Worm (Caenorhabditis elegans) whole organism, young adult: ENCODE data around the gene rfc-1.

ENCODE experiments used
- B0035.1 ChIP-seq: sonication (generic microtip); optimal IDR thresholded peaks from 2 replicates; lab custom pipeline; 2016; ENCODE audit warnings: missing genetic modification characterization, mild to moderate bottlenecking, missing compliant biosample characterization, missing genotype, missing genetic modification reagents
- B0261.1 ChIP-seq: sonication (generic microtip); optimal IDR thresholded peaks from 2 replicates; lab custom pipeline; 2016; ENCODE audit warnings: mild to moderate bottlenecking, missing genetic modification characterization, moderate library complexity, missing compliant biosample characterization
- C17E4.6 ChIP-seq: fragments of 200-800 bp; sonication (Bioruptor generic); IDR thresholded peaks from 2 replicates; pipeline ENCODE4 v1.3.6; 2022; ENCODE audit warnings: missing genetic modification reagents, missing genetic modification characterization, missing compliant biosample characterization
- F22D6.2 ChIP-seq: sonication (generic microtip); optimal IDR thresholded peaks from 2 replicates; lab custom pipeline; 2016; ENCODE audit warnings: mild to moderate bottlenecking, missing genetic modification characterization, missing compliant biosample characterization
- F23B12.7 ChIP-seq: sonication (generic microtip); optimal IDR thresholded peaks from 2 replicates; lab custom pipeline; 2017; ENCODE audit warnings: missing genetic modification characterization, mild to moderate bottlenecking, missing compliant biosample characterization, antibody characterized with exemption, moderate library complexity; ENCODE audit not compliant: insufficient read depth
- F49E8.2 ChIP-seq: sonication (generic microtip); optimal IDR thresholded peaks from 3 replicates; lab custom pipeline; 2017; ENCODE audit warnings: missing genetic modification characterization, mild to moderate bottlenecking, missing compliant biosample characterization, antibody characterized with exemption, moderate library complexity; ENCODE audit not compliant: insufficient read depth
- F52B5.7 ChIP-seq: sonication (generic microtip); optimal IDR thresholded peaks from 2 replicates; lab custom pipeline; 2016; ENCODE audit warnings: mild to moderate bottlenecking, missing genetic modification characterization, missing compliant biosample characterization
- Y95B8A.8 ChIP-seq: fragments of 200-800 bp; sonication (Bioruptor generic); IDR thresholded peaks from 2 replicates; pipeline ENCODE4 v1.3.6; 2022; ENCODE audit warnings: missing genetic modification reagents, missing genetic modification characterization, missing compliant biosample characterization
- atf-7 ChIP-seq: sonication (generic microtip); optimal IDR thresholded peaks from 2 replicates; lab custom pipeline; 2017; ENCODE audit warnings: mild to moderate bottlenecking, missing genetic modification characterization, missing compliant biosample characterization
- attf-3 ChIP-seq: fragments of 200-800 bp; sonication (Bioruptor generic); conservative IDR thresholded peaks from 2 replicates; pipeline ENCODE4 v1.3.6; 2022; ENCODE audit warnings: missing genetic modification reagents, missing genetic modification characterization, missing compliant biosample characterization
- attf-6 ChIP-seq: fragments of 200-800 bp; sonication (Bioruptor generic); IDR thresholded peaks from 2 replicates; pipeline ENCODE4 v1.3.6; 2022; ENCODE audit warnings: missing genetic modification reagents, missing genetic modification characterization, missing compliant biosample characterization
- ccch-3 ChIP-seq: fragments of 200-800 bp; sonication (Bioruptor generic); optimal IDR thresholded peaks from 2 replicates; lab custom pipeline; 2018; ENCODE audit warnings: mild to moderate bottlenecking, missing genetic modification characterization, missing compliant biosample characterization
- cebp-1 ChIP-seq, 2 experiments: fragments of 200-800 bp in 1 of 2; sonication (Bioruptor generic) in 1 of 2; sonication (generic microtip) in 1 of 2; IDR thresholded peaks in 1 of 2; optimal IDR thresholded peaks in 1 of 2; 2 replicates each; pipeline versions ENCODE4 v1.3.6 to Lab custom; 2017 to 2022; ENCODE audit warnings: missing compliant biosample characterization in 2 of 2, missing genetic modification characterization in 2 of 2, mild to moderate bottlenecking in 1 of 2, missing genetic modification reagents in 1 of 2, moderate library complexity in 1 of 2
- cebp-2 ChIP-seq: fragments of 200-800 bp; sonication (Bioruptor generic); IDR thresholded peaks from 2 replicates; pipeline ENCODE4 v1.3.6; 2022; ENCODE audit warnings: missing genetic modification characterization, missing compliant biosample characterization
- ceh-100 ChIP-seq: fragments of 200-800 bp; sonication (Bioruptor generic); IDR thresholded peaks from 2 replicates; pipeline ENCODE4 v1.3.6; 2022; ENCODE audit warnings: missing genetic modification reagents, missing genetic modification characterization, missing compliant biosample characterization
- ceh-58 ChIP-seq: fragments of 200-800 bp; sonication (Bioruptor generic); IDR thresholded peaks from 2 replicates; pipeline ENCODE4 v1.3.6; 2022; ENCODE audit warnings: missing genetic modification characterization, missing compliant biosample characterization
- ceh-91 ChIP-seq: fragments of 200-800 bp; sonication (Bioruptor generic); IDR thresholded peaks from 2 replicates; pipeline ENCODE4 v1.3.6; 2022; ENCODE audit warnings: missing genetic modification reagents, missing genetic modification characterization, missing compliant biosample characterization
- dox-1 ChIP-seq: fragments of 200-800 bp; sonication (Bioruptor generic); IDR thresholded peaks from 2 replicates; pipeline ENCODE4 v1.3.6; 2022; ENCODE audit warnings: missing genetic modification reagents, missing genetic modification characterization, missing compliant biosample characterization
- dpff-1 ChIP-seq: sonication (generic microtip); optimal IDR thresholded peaks from 2 replicates; lab custom pipeline; 2017; ENCODE audit warnings: mild to moderate bottlenecking, missing genetic modification characterization, missing compliant biosample characterization
- dpl-1 ChIP-seq: fragments of 150-350 bp; optimal IDR thresholded peaks from 2 replicates; lab custom pipeline; 2014; ENCODE audit warnings: missing biosample characterization, missing genetic modification reagents, missing genetic modification characterization
- egl-18 ChIP-seq: fragments of 200-800 bp; sonication (Bioruptor generic); IDR thresholded peaks from 2 replicates; pipeline ENCODE4 v1.3.6; 2022; ENCODE audit warnings: missing genetic modification reagents, missing genetic modification characterization, missing compliant biosample characterization
- egl-44 ChIP-seq: fragments of 200-800 bp; sonication (Bioruptor generic); IDR thresholded peaks from 2 replicates; pipeline ENCODE4 v1.3.6; 2022; ENCODE audit warnings: missing genetic modification reagents, missing genetic modification characterization, missing compliant biosample characterization
- egrh-3 ChIP-seq: fragments of 200-800 bp; sonication (Bioruptor generic); IDR thresholded peaks from 2 replicates; pipeline ENCODE4 v1.3.6; 2022; ENCODE audit warnings: missing genetic modification reagents, missing genetic modification characterization, missing compliant biosample characterization
- ets-4 ChIP-seq: fragments of 200-800 bp; sonication (Bioruptor generic); optimal IDR thresholded peaks from 2 replicates; lab custom pipeline; 2018; ENCODE audit warnings: mild to moderate bottlenecking, missing genetic modification characterization, missing compliant biosample characterization
- fkh-3 ChIP-seq: sonication (generic microtip); optimal IDR thresholded peaks from 2 replicates; lab custom pipeline; 2016; ENCODE audit warnings: mild to moderate bottlenecking, missing genetic modification characterization, missing compliant biosample characterization
- hlh-12 ChIP-seq: sonication (generic microtip); optimal IDR thresholded peaks from 2 replicates; lab custom pipeline; 2016; ENCODE audit warnings: missing genetic modification characterization, missing compliant biosample characterization
- hlh-26 ChIP-seq: fragments of 200-800 bp; sonication (Bioruptor generic); conservative IDR thresholded peaks from 2 replicates; pipeline ENCODE4 v1.3.6; 2022; ENCODE audit warnings: missing genetic modification reagents, missing genetic modification characterization, missing compliant biosample characterization
- hmg-1.2 ChIP-seq: fragments of 200-800 bp; sonication (Bioruptor generic); IDR thresholded peaks from 2 replicates; pipeline ENCODE4 v1.3.6; 2022; ENCODE audit warnings: missing genetic modification reagents, missing genetic modification characterization, missing compliant biosample characterization
- lin-26 ChIP-seq: fragments of 200-800 bp; sonication (Bioruptor generic); IDR thresholded peaks from 2 replicates; pipeline ENCODE4 v1.3.6; 2022; ENCODE audit warnings: missing genetic modification reagents, missing genetic modification characterization, missing compliant biosample characterization
- lin-35 ChIP-seq, 3 experiments: fragments of 150-350 bp in 2 of 3; sonication (generic microtip) in 1 of 3; optimal IDR thresholded peaks; 2 replicates each; lab custom pipeline; 2014 to 2018; ENCODE audit warnings: missing biosample characterization in 3 of 3, missing genetic modification characterization in 3 of 3, missing genetic modification reagents in 3 of 3
- lir-1 ChIP-seq: fragments of 200-800 bp; sonication (Bioruptor generic); conservative IDR thresholded peaks from 2 replicates; pipeline ENCODE4 v1.3.6; 2022; ENCODE audit warnings: missing genetic modification reagents, missing genetic modification characterization, missing compliant biosample characterization
- lsy-27 ChIP-seq: sonication (generic microtip); optimal IDR thresholded peaks from 2 replicates; lab custom pipeline; 2017; ENCODE audit warnings: missing genetic modification characterization, mild to moderate bottlenecking, missing compliant biosample characterization, antibody characterized with exemption, missing genotype, borderline replicate concordance; ENCODE audit not compliant: insufficient read depth
- mel-28 ChIP-seq: sonication (generic microtip); optimal IDR thresholded peaks from 2 replicates; lab custom pipeline; 2016; ENCODE audit warnings: borderline replicate concordance, mild to moderate bottlenecking, missing genetic modification characterization, missing compliant biosample characterization
- nhr-80 ChIP-seq: sonication (generic microtip); optimal IDR thresholded peaks from 2 replicates; lab custom pipeline; 2016; ENCODE audit warnings: missing genetic modification characterization, missing compliant biosample characterization
- rec-8 ChIP-seq, 2 experiments: sonication (generic microtip); optimal IDR thresholded peaks; 2 replicates each; lab custom pipeline; 2016; ENCODE audit warnings: mild to moderate bottlenecking in 2 of 2, missing genetic modification characterization in 2 of 2, missing genetic modification reagents in 2 of 2, missing genotype in 2 of 2, missing biosample characterization in 1 of 2, missing compliant biosample characterization in 1 of 2, moderate library complexity in 1 of 2
- rpc-1 ChIP-seq, 2 experiments: fragments of 150-350 bp in 1 of 2; sonication (generic microtip) in 1 of 2; optimal IDR thresholded peaks; 2 replicates each; lab custom pipeline; 2014 to 2018; ENCODE audit warnings: missing biosample characterization in 1 of 2, missing genetic modification characterization in 1 of 2, missing genetic modification reagents in 1 of 2, missing genotype in 1 of 2
- sdz-38 ChIP-seq: sonication (generic microtip); optimal IDR thresholded peaks from 2 replicates; lab custom pipeline; 2016; ENCODE audit warnings: missing genotype, missing genetic modification characterization, missing compliant biosample characterization
- somi-1 ChIP-seq: fragments of 200-800 bp; sonication (Bioruptor generic); optimal IDR thresholded peaks from 2 replicates; lab custom pipeline; 2018; ENCODE audit warnings: mild to moderate bottlenecking, missing genetic modification characterization, missing compliant biosample characterization
- sptf-2 ChIP-seq: fragments of 200-800 bp; sonication (Bioruptor generic); optimal IDR thresholded peaks from 2 replicates; lab custom pipeline; 2018; ENCODE audit warnings: mild to moderate bottlenecking, missing genetic modification characterization, missing compliant biosample characterization
- unc-130 ChIP-seq: sonication (generic microtip); optimal IDR thresholded peaks from 2 replicates; lab custom pipeline; 2016; ENCODE audit warnings: missing genetic modification reagents, missing genetic modification characterization, missing compliant biosample characterization
- unc-62 ChIP-seq: fragments of 150-350 bp; optimal IDR thresholded peaks from 2 replicates; lab custom pipeline; 2014; ENCODE audit warnings: missing biosample characterization, missing genetic modification reagents, missing genetic modification characterization
- xnd-1 ChIP-seq: sonication (generic microtip); optimal IDR thresholded peaks from 2 replicates; lab custom pipeline; 2016; ENCODE audit warnings: missing genotype, missing genetic modification reagents, missing genetic modification characterization, missing compliant biosample characterization
- zfh-2 ChIP-seq: fragments of 200-800 bp; sonication (Bioruptor generic); conservative IDR thresholded peaks from 2 replicates; pipeline ENCODE4 v1.3.6; 2022; ENCODE audit warnings: missing genetic modification reagents, missing genetic modification characterization, missing compliant biosample characterization
- ztf-22 ChIP-seq: fragments of 200-800 bp; sonication (Bioruptor generic); optimal IDR thresholded peaks from 2 replicates; lab custom pipeline; 2018; ENCODE audit warnings: mild to moderate bottlenecking, missing genetic modification characterization, moderate library complexity, missing compliant biosample characterization
- ztf-25 ChIP-seq: fragments of 200-800 bp; sonication (Bioruptor generic); IDR thresholded peaks from 2 replicates; pipeline ENCODE4 v1.3.6; 2022; ENCODE audit warnings: missing genetic modification reagents, missing genetic modification characterization, missing compliant biosample characterization

Gene rfc-1

DNA sequence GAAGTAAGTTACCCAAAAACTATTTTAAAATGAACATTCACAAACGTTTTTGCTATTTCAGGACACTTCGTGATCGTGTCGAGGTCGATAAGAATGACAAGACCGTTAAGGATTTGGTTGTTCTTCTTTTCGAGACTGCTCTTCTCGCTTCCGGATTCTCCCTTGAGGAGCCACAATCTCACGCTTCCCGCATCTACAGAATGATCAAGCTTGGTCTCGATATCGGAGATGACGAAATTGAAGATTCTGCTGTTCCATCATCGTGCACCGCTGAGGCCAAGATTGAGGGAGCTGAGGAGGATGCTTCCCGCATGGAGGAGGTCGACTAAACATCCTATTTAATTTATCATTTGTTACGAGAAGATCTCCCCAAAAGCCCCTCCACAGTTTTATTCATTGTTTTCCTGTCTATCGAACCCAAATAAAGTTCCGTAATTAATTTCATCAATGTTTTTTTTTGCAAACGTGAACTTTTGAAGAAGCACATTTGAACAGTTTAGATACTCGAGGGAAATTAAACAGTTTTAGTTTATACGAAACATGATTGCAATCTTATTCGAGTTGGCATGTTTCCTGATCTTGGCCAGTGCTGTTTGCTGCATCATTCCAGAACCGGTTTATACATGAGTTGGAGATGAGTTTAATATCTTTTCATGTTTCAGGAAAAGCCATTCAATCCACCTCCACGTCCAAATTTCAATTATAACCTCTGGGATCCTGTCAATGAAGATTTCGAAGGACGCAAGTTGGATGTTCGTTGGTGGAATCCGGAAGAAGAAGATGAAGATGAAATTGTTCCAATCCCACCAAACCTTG lies 42.5 kb upstream of the rfc-1 start, which contains the start of gene C47E8.11:
TSS of gene C47E8.11 (plus strand) at position 520 of the 816 bp plus-strand sequence.
- TF ChIP-seq lsy-27 (tag; lab: Kevin White, UChicago) (no peak), sptf-2 (GFP tag; lab: Kevin White, UChicago) (peak; percentile 16), dpl-1 (GFP tag; lab: Kevin White, UChicago) (no peak), ets-4 (GFP tag; lab: Kevin White, UChicago) (peak; percentile 46), ceh-100 (GFP tag; lab: Robert Waterston, UW) (no peak; the same call in 1 of the 2 replicates), ceh-91 (GFP tag; lab: Robert Waterston, UW) (no peak), egrh-3 (GFP tag; lab: Robert Waterston, UW) (no peak), ztf-25 (no peak), attf-6 (GFP tag; lab: Robert Waterston, UW) (no peak; the same call in 1 of the 2 replicates), ztf-22 (GFP tag; lab: Kevin White, UChicago) (no peak), lir-1 (GFP tag; lab: Robert Waterston, UW) (no peak), Y95B8A.8 (GFP tag; lab: Robert Waterston, UW) (no peak; the same call in 1 of the 2 replicates), C17E4.6 (GFP tag; lab: Robert Waterston, UW) (no peak), egl-18 (GFP tag; lab: Robert Waterston, UW) (no peak), rpc-1 (optimal IDR thresholded peaks at IDR 0.05; lab: Kevin White, UChicago) (no peak), rpc-1 (tag; optimal IDR thresholded peaks at IDR 0.05; lab: Kevin White, UChicago) (no peak), B0035.1 (no peak), hlh-12 (tag; lab: Kevin White, UChicago) (no peak), F49E8.2 (tag; lab: Kevin White, UChicago) (peak; percentile 94), B0261.1 (peak; percentile 6), attf-3 (GFP tag; lab: Robert Waterston, UW) (no peak), lin-35 (GFP tag; optimal IDR thresholded peaks at IDR 0.05; lab: Kevin White, UChicago) (peak in 1 of 3 experiments; percentile 62), xnd-1 (tag; lab: Kevin White, UChicago) (peak; percentile 23), zfh-2 (GFP tag; lab: Robert Waterston, UW) (peak; percentile 51), mel-28 (tag; lab: Kevin White, UChicago) (no peak), F22D6.2 (no peak), rec-8 (tag; optimal IDR thresholded peaks at IDR 0.05; lab: Kevin White, UChicago) (no peak), cebp-1 (GFP tag; IDR thresholded peaks at IDR 0.05; lab: Robert Waterston, UW) (no peak), cebp-1 (tag; optimal IDR thresholded peaks at IDR 0.05; lab: Kevin White, UChicago) (peak; percentile 69), egl-44 (GFP tag; lab: Robert Waterston, UW) (no peak), hmg-1.2 (GFP tag; lab: Robert Waterston, UW) (peak; percentile 36; the same call in 1 of the 2 replicates), F52B5.7 (peak; percentile 48), fkh-3 (tag; lab: Kevin White, UChicago) (no peak), hlh-26 (GFP tag; lab: Robert Waterston, UW) (no peak), nhr-80 (tag; lab: Kevin White, UChicago) (peak; percentile 32), atf-7 (peak; percentile 34), unc-62 (no peak), unc-130 (GFP tag; lab: Kevin White, UChicago) (peak; percentile 46), ceh-58 (GFP tag; lab: Robert Waterston, UW) (no peak), sdz-38 (no peak), cebp-2 (GFP tag; lab: Robert Waterston, UW) (0 out of 2 replicates have a peak, but pooled peaks have one; percentile 40), somi-1 (GFP tag; lab: Kevin White, UChicago) (peak; percentile 26), dpff-1 (no peak), F23B12.7 (tag; lab: Kevin White, UChicago) (peak; percentile 44), ccch-3 (no peak), lin-26 (GFP tag; lab: Robert Waterston, UW) (no peak; the same call in 1 of the 2 replicates), dox-1 (GFP tag; lab: Robert Waterston, UW) (peak; percentile 76)
